Fruit fly (Drosophila melanogaster) whole organism, prepupa: ENCODE data around the gene CG15286.

ENCODE experiments used
- Blimp-1 ChIP-seq: fragments of 200-800 bp; sonication (Bioruptor generic); optimal IDR thresholded peaks from 3 replicates; lab custom pipeline; 2017; ENCODE audit warnings: missing biosample characterization, missing genetic modification characterization, mild to moderate bottlenecking, moderate library complexity, missing genetic modification reagents
- CG10631 ChIP-seq: fragments of 200-800 bp; sonication (Bioruptor generic); optimal IDR thresholded peaks from 2 replicates; lab custom pipeline; 2016; ENCODE audit warnings: missing biosample characterization, missing genetic modification characterization
- CG10669 ChIP-seq: fragments of 200-800 bp; sonication (Bioruptor generic); optimal IDR thresholded peaks from 3 replicates; lab custom pipeline; 2018; ENCODE audit warnings: missing biosample characterization, mild to moderate bottlenecking, missing genetic modification characterization, moderate library complexity
- CG11294 ChIP-seq: fragments of 200-800 bp; sonication (Bioruptor generic); IDR thresholded peaks from 2 replicates; pipeline ENCODE4 v1.3.6; 2022; ENCODE audit warnings: missing biosample characterization, missing genetic modification characterization
- CG11762 ChIP-seq: fragments of 200-800 bp; sonication (Bioruptor generic); optimal IDR thresholded peaks from 3 replicates; lab custom pipeline; 2016; ENCODE audit warnings: missing biosample characterization, missing genetic modification characterization; ENCODE audit not compliant: insufficient read depth
- CG11902 ChIP-seq: fragments of 200-800 bp; sonication (Bioruptor generic); optimal IDR thresholded peaks from 3 replicates; lab custom pipeline; 2016; ENCODE audit warnings: missing biosample characterization, missing genetic modification characterization
- CG15336 ChIP-seq: fragments of 200-800 bp; sonication (Bioruptor generic); IDR thresholded peaks from 2 replicates; pipeline ENCODE4 v1.3.6; 2022; ENCODE audit warnings: missing biosample characterization, missing genetic modification characterization
- CG1621 ChIP-seq: fragments of 200-800 bp; sonication (Bioruptor generic); optimal IDR thresholded peaks from 3 replicates; lab custom pipeline; 2018; ENCODE audit warnings: missing biosample characterization, mild to moderate bottlenecking, missing genetic modification characterization
- CG16779 ChIP-seq: fragments of 200-800 bp; sonication (Bioruptor generic); optimal IDR thresholded peaks from 3 replicates; lab custom pipeline; 2017; ENCODE audit warnings: missing biosample characterization, mild to moderate bottlenecking, missing genetic modification characterization
- CG31627 ChIP-seq: fragments of 200-800 bp; sonication (Bioruptor generic); optimal IDR thresholded peaks from 3 replicates; lab custom pipeline; 2016; ENCODE audit warnings: missing biosample characterization, missing genetic modification characterization
- CG34406 ChIP-seq: fragments of 200-800 bp; sonication (Bioruptor generic); optimal IDR thresholded peaks from 3 replicates; lab custom pipeline; 2016; ENCODE audit warnings: missing biosample characterization, missing genetic modification characterization
- CG4318 ChIP-seq: fragments of 200-800 bp; sonication (Bioruptor generic); optimal IDR thresholded peaks from 3 replicates; lab custom pipeline; 2017; ENCODE audit warnings: missing biosample characterization, mild to moderate bottlenecking, missing genetic modification characterization
- CG6163 ChIP-seq: fragments of 200-800 bp; sonication (Bioruptor generic); IDR thresholded peaks from 3 replicates; pipeline ENCODE4 v1.3.6; 2022; ENCODE audit warnings: missing biosample characterization, missing genetic modification characterization
- CG6276 ChIP-seq: fragments of 200-800 bp; sonication (Bioruptor generic); optimal IDR thresholded peaks from 2 replicates; lab custom pipeline; 2017; ENCODE audit warnings: missing biosample characterization, mild to moderate bottlenecking, missing genetic modification characterization
- CG6854 ChIP-seq: fragments of 200-800 bp; sonication (Bioruptor generic); optimal IDR thresholded peaks from 2 replicates; lab custom pipeline; 2017; ENCODE audit warnings: missing biosample characterization, mild to moderate bottlenecking, missing genetic modification characterization
- CG7368 ChIP-seq: fragments of 200-800 bp; sonication (Bioruptor generic); optimal IDR thresholded peaks from 3 replicates; lab custom pipeline; 2016; ENCODE audit warnings: missing biosample characterization, missing genetic modification characterization
- CG8319 ChIP-seq: fragments of 200-800 bp; sonication (Bioruptor generic); optimal IDR thresholded peaks from 3 replicates; lab custom pipeline; 2016; ENCODE audit warnings: missing biosample characterization, missing genetic modification characterization
- CG8632 ChIP-seq: fragments of 200-800 bp; sonication (Bioruptor generic); optimal IDR thresholded peaks from 3 replicates; lab custom pipeline; 2016; ENCODE audit warnings: missing biosample characterization, missing genetic modification characterization
- CG9139 ChIP-seq: fragments of 200-800 bp; sonication (Bioruptor generic); optimal IDR thresholded peaks from 3 replicates; lab custom pipeline; 2017; ENCODE audit warnings: missing biosample characterization, mild to moderate bottlenecking, missing genetic modification characterization
- Eip75B ChIP-seq: fragments of 200-800 bp; sonication (Bioruptor generic); optimal IDR thresholded peaks from 3 replicates; lab custom pipeline; 2016; ENCODE audit warnings: missing biosample characterization, missing genetic modification characterization
- Eip78C ChIP-seq: fragments of 200-800 bp; sonication (Bioruptor generic); peaks from one replicate; lab custom pipeline; 2016; ENCODE audit warnings: missing biosample characterization, missing genetic modification characterization
- Eip93F ChIP-seq: fragments of 200-800 bp; sonication (Bioruptor generic); optimal IDR thresholded peaks from 2 replicates; lab custom pipeline; 2016; ENCODE audit warnings: missing biosample characterization, mild to moderate bottlenecking, missing genetic modification characterization
- Ets21C ChIP-seq: fragments of 200-800 bp; sonication (Bioruptor generic); optimal IDR thresholded peaks from 3 replicates; lab custom pipeline; 2016; ENCODE audit warnings: missing biosample characterization, missing genetic modification characterization
- Ets96B ChIP-seq: fragments of 200-800 bp; optimal IDR thresholded peaks from 2 replicates; lab custom pipeline; 2019; ENCODE audit warnings: missing biosample characterization, mild to moderate bottlenecking, missing genetic modification characterization, moderate library complexity
- Gug ChIP-seq: fragments of 200-800 bp; sonication (Bioruptor generic); IDR thresholded peaks from 2 replicates; pipeline ENCODE4 v1.3.6; 2022; ENCODE audit warnings: missing biosample characterization, missing genetic modification characterization
- Hr39 ChIP-seq: fragments of 200-800 bp; sonication (Bioruptor generic); optimal IDR thresholded peaks from 2 replicates; lab custom pipeline; 2016; ENCODE audit warnings: missing biosample characterization, missing genetic modification characterization
- Hr4 ChIP-seq: fragments of 200-800 bp; sonication (Bioruptor generic); optimal IDR thresholded peaks from 3 replicates; lab custom pipeline; 2016; ENCODE audit warnings: missing biosample characterization, missing genetic modification characterization
- Lpt ChIP-seq: fragments of 200-800 bp; sonication (Bioruptor generic); optimal IDR thresholded peaks from 3 replicates; lab custom pipeline; 2016; ENCODE audit warnings: missing biosample characterization, missing genetic modification characterization
- Met ChIP-seq: fragments of 200-800 bp; sonication (Bioruptor generic); optimal IDR thresholded peaks from 3 replicates; lab custom pipeline; 2016; ENCODE audit warnings: missing biosample characterization, missing genetic modification characterization
- OdsH ChIP-seq: fragments of 200-800 bp; sonication (Bioruptor generic); optimal IDR thresholded peaks from 3 replicates; lab custom pipeline; 2016; ENCODE audit warnings: missing biosample characterization, missing genetic modification characterization
- Smox ChIP-seq: fragments of 200-800 bp; sonication (Bioruptor generic); optimal IDR thresholded peaks from 3 replicates; lab custom pipeline; 2016; ENCODE audit warnings: missing biosample characterization, missing genetic modification characterization
- achi ChIP-seq: fragments of 200-800 bp; sonication (Bioruptor generic); optimal IDR thresholded peaks from 3 replicates; lab custom pipeline; 2016; ENCODE audit warnings: missing biosample characterization, missing genetic modification characterization
- cyc ChIP-seq: fragments of 200-800 bp; sonication (Bioruptor generic); optimal IDR thresholded peaks from 3 replicates; lab custom pipeline; 2016; ENCODE audit warnings: missing biosample characterization, missing genetic modification characterization
- dac ChIP-seq: fragments of 200-800 bp; sonication (Bioruptor generic); optimal IDR thresholded peaks from 2 replicates; lab custom pipeline; 2017; ENCODE audit warnings: missing biosample characterization, mild to moderate bottlenecking, missing genetic modification characterization
- esn ChIP-seq: fragments of 200-800 bp; sonication (Bioruptor generic); optimal IDR thresholded peaks from 2 replicates; lab custom pipeline; 2016; ENCODE audit warnings: missing biosample characterization, mild to moderate bottlenecking, missing genetic modification characterization, moderate library complexity
- fd59A ChIP-seq: fragments of 200-800 bp; sonication (Bioruptor generic); optimal IDR thresholded peaks from 2 replicates; lab custom pipeline; 2017; ENCODE audit warnings: missing biosample characterization, mild to moderate bottlenecking, missing genetic modification characterization, missing genetic modification reagents
- fd85E ChIP-seq: fragments of 200-800 bp; sonication (Bioruptor generic); optimal IDR thresholded peaks from 3 replicates; lab custom pipeline; 2016; ENCODE audit warnings: missing biosample characterization, missing genetic modification characterization
- fkh ChIP-seq: fragments of 200-800 bp; sonication (Bioruptor generic); optimal IDR thresholded peaks from 3 replicates; lab custom pipeline; 2017; ENCODE audit warnings: missing biosample characterization, mild to moderate bottlenecking, missing genetic modification characterization, moderate library complexity
- net ChIP-seq: fragments of 200-800 bp; sonication (Bioruptor generic); optimal IDR thresholded peaks from 3 replicates; lab custom pipeline; 2016; ENCODE audit warnings: missing biosample characterization, missing genetic modification characterization
- pdm3 ChIP-seq: fragments of 200-800 bp; sonication (Bioruptor generic); optimal IDR thresholded peaks from 3 replicates; lab custom pipeline; 2016; ENCODE audit warnings: missing biosample characterization, missing genetic modification characterization
- spab ChIP-seq: fragments of 200-800 bp; sonication (Bioruptor generic); optimal IDR thresholded peaks from 2 replicates; lab custom pipeline; 2017; ENCODE audit warnings: missing biosample characterization, mild to moderate bottlenecking, missing genetic modification characterization, missing genetic modification reagents
- ss ChIP-seq, 2 experiments: fragments of 200-800 bp; sonication (Bioruptor generic); optimal IDR thresholded peaks; 2 replicates in 1 of 2; 3 replicates in 1 of 2; lab custom pipeline; 2017 to 2018; ENCODE audit warnings: mild to moderate bottlenecking in 2 of 2, missing biosample characterization in 2 of 2, missing genetic modification characterization in 2 of 2, moderate library complexity in 1 of 2
- topi ChIP-seq: fragments of 200-800 bp; sonication (Bioruptor generic); optimal IDR thresholded peaks from 3 replicates; lab custom pipeline; 2016; ENCODE audit warnings: missing biosample characterization, missing genetic modification characterization

CG15286 gene

DNA sequence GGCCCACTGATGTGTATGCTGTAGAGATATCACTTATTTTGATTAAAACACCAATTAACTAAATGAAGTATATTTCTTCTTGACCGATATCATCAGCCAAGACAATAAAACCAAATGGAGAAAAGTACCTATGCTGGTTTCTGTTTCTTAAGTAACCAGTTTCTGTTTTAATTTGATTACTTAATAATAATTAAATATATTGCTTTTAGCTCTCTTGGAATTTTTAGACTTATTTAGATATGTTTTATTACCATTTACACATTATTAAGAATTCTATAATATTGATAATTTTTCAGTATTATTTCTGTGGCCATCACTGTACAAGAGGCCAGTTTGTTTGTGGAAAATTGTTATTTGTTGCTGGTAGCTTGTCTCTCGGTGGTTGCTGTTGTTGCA is 29.2 kb downstream of the CG15286 start (continued):
- TF ChIP-seq CG8319 (GFP tag; lab: Kevin White, UChicago): peak; percentile 25
- no peak for TF ChIP-seq fd85E (GFP tag; lab: Kevin White, UChicago)
- TF ChIP-seq net: peak; percentile 70
- TF ChIP-seq dac: no peak
- peak; percentile 75 for TF ChIP-seq spab (GFP tag; lab: Kevin White, UChicago)
- peak; percentile 67; the same call in 1 of the 3 replicates for TF ChIP-seq CG6163 (GFP tag; lab: Robert Waterston, UW)
- TF ChIP-seq CG11294: peak; percentile 63
- no peak for TF ChIP-seq Lpt (GFP tag; lab: Kevin White, UChicago)
- peak; percentile 28 for TF ChIP-seq CG11902 (GFP tag; lab: Kevin White, UChicago)
- TF ChIP-seq OdsH (GFP tag; lab: Kevin White, UChicago): peak; percentile 65
- TF ChIP-seq Gug (GFP tag; lab: Robert Waterston, UW): peak; percentile 58
- TF ChIP-seq CG15336 (GFP tag; lab: Robert Waterston, UW): peak; percentile 18; the same call in 1 of the 2 replicates
- TF ChIP-seq Eip93F: no peak
- peak; percentile 45 for TF ChIP-seq Blimp-1 (GFP tag; lab: Kevin White, UChicago)
- TF ChIP-seq CG16779 (tag; lab: Kevin White, UChicago): peak; percentile 70
- TF ChIP-seq CG10669 (GFP tag; lab: Kevin White, UChicago): peak; percentile 63
- TF ChIP-seq esn: no peak
- peak; percentile 71 for TF ChIP-seq CG4318
- TF ChIP-seq Ets21C (GFP tag; lab: Kevin White, UChicago): no peak
- TF ChIP-seq topi (GFP tag; lab: Kevin White, UChicago): peak; percentile 66
- peak; percentile 71 for TF ChIP-seq CG11762 (GFP tag; lab: Kevin White, UChicago)
- TF ChIP-seq Eip75B: peak; percentile 52
- peak; percentile 34 for TF ChIP-seq CG9139 (GFP tag; lab: Kevin White, UChicago)
- peak; percentile 22 for TF ChIP-seq Hr39 (GFP tag; lab: Kevin White, UChicago)
- peak; percentile 17 for TF ChIP-seq achi (GFP tag; lab: Kevin White, UChicago)
- peak; percentile 41 for TF ChIP-seq CG10631 (GFP tag; lab: Kevin White, UChicago)
- TF ChIP-seq CG1621: no peak
- peak; percentile 64 for TF ChIP-seq cyc (GFP tag; lab: Kevin White, UChicago)

DNA sequence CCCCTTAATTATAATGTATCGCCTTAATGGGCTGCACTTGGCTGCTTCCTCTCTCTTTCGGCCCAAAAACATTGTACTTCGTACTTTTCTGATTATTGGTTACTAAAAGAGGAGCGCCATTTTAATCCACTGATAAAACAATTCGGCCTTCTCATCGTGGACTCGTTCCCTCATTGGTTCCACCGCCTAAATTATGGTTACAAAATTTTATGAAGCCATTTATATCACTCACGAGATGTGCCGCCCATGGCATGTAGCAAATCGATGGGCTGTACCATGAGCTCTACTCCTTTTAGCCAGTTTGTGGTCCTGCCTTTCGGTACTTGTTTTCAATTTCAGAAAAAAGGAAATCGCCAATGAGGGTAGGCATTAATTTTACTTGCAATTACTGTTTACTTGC is 30.8 kb downstream of the CG15286 start:
- TF ChIP-seq Eip78C (GFP tag; lab: Kevin White, UChicago) (peak; percentile 57), ss (GFP tag; optimal IDR thresholded peaks at IDR 0.05; lab: Kevin White, UChicago) (peak in 1 of 2 experiments; percentile 1), CG6854 (GFP tag; lab: Kevin White, UChicago) (no peak)

DNA sequence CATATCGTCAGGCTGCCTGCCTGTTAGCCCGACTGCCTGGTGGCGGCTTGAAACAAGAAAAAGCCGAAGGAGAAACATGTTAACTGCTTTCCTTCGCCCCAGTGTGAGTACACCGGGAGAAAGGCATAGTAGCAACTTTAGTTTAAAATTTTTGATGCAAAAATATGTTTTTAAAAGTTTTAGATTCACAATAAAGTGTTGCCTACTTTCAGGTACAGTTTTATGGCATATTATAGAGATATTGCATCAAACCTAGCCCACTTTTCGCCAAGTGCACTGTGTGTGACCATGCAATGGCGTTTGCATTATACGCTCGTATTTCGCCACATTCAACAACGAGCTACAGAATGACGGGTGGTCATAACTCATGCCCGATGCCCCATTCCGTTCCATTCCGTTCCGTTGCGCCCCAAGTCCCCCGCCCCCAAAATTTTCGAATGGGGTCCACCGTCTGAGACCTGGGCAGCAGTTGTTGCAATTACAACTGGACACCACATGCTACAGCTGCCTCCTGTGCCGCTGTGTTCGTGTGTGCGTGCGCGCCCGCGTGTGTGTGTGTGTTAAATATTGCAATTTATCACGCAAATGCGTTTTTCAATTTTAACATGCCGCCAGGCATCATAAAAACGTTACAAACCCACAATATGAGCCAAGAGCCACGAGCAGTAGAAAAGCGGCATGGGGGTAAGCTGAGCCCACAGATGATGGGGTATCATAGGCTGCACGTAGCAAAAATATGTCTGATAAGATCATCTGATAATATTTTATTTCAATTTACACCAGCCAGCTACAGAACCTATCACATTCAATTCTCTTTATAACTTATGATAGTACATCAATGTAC is 32.1 kb downstream of the CG15286 start:
- TF ChIP-seq CG11902 (GFP tag; lab: Kevin White, UChicago) (peak; percentile 78), CG6276 (GFP tag; lab: Kevin White, UChicago) (peak; percentile 97), CG31627 (peak; percentile 96), fd59A (GFP tag; lab: Kevin White, UChicago) (peak; percentile 88), CG10669 (GFP tag; lab: Kevin White, UChicago) (peak; percentile 93), pdm3 (GFP tag; lab: Kevin White, UChicago) (peak; percentile 95), Eip78C (GFP tag; lab: Kevin White, UChicago) (peak; percentile 95), CG11762 (GFP tag; lab: Kevin White, UChicago) (peak; percentile 94), CG6163 (GFP tag; lab: Robert Waterston, UW) (peak; percentile 83), CG34406 (GFP tag; lab: Kevin White, UChicago) (peak; percentile 93), CG10631 (GFP tag; lab: Kevin White, UChicago) (peak; percentile 94), CG9139 (GFP tag; lab: Kevin White, UChicago) (peak; percentile 42), cyc (GFP tag; lab: Kevin White, UChicago) (peak; percentile 82), net (peak; percentile 96), Hr4 (GFP tag; lab: Kevin White, UChicago) (peak; percentile 88), fkh (GFP tag; lab: Kevin White, UChicago) (no peak), CG7368 (peak; percentile 96), Eip75B (peak; percentile 91), CG8319 (GFP tag; lab: Kevin White, UChicago) (peak; percentile 92), Smox (GFP tag; lab: Kevin White, UChicago) (peak; percentile 95), spab (GFP tag; lab: Kevin White, UChicago) (peak; percentile 94), Met (GFP tag; lab: Kevin White, UChicago) (peak; percentile 82), CG4318 (peak; percentile 94), OdsH (GFP tag; lab: Kevin White, UChicago) (peak; percentile 97), CG8632 (peak; percentile 90), Ets96B (peak; percentile 69), Ets21C (GFP tag; lab: Kevin White, UChicago) (peak; percentile 93), fd85E (GFP tag; lab: Kevin White, UChicago) (peak; percentile 86), dac (peak; percentile 92), CG16779 (tag; lab: Kevin White, UChicago) (peak; percentile 92), Gug (GFP tag; lab: Robert Waterston, UW) (peak; percentile 94)
